Worm (Caenorhabditis elegans): ENCODE data around the gene srt-11.

DNA sequence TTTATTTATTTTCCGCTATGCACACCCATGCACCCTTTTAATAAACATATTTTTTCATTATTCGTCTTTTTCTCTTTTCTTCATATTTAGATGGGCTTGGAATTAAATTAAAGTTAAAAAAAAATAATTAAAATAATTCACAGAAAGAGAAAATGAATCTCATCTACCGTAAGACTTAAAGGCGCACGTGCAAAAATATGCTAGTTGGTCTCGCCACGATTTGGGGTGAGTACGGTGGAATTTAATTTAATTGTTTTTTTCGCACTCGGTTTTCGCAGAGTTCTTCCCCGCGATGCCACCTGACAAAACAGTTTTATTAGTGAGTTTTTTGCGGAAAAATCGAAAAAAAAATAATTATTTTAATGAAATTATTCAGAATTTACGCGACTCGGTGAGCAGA lies 27.7 kb upstream of the srt-11 start, which contains the start of gene Y54E2A.8:
- TF ChIP-seq aly-2 (tag; optimal IDR thresholded peaks at IDR 0.05) (no peak), dmd-4 (tag; optimal IDR thresholded peaks at IDR 0.05) (no peak), ama-1 (optimal IDR thresholded peaks at IDR 0.05) (no peak), mdl-1 (tag; optimal IDR thresholded peaks at IDR 0.05) (no peak), nhr-23 (tag; optimal IDR thresholded peaks at IDR 0.05) (no peak), nhr-237 (tag; optimal IDR thresholded peaks at IDR 0.05) (no peak), unc-62 (GFP tag; optimal IDR thresholded peaks at IDR 0.05) (no peak), R02D3.7 (tag; optimal IDR thresholded peaks at IDR 0.05) (no peak), egl-27 (tag; optimal IDR thresholded peaks at IDR 0.05) (no peak), fos-1 (tag; optimal IDR thresholded peaks at IDR 0.05) (no peak)

Data from whole organism, L2 larva.